Worm (Caenorhabditis elegans) whole organism, L1 larva: ENCODE measurements around the gene mboa-6.
A peak's percentile ranks its signal among the peaks of the same experiment; 100 is the strongest.

Experiments used
- C16A3.4 ChIP-seq: fragments of 150-350 bp; optimal IDR thresholded peaks from 2 replicates; lab custom pipeline; 2014; ENCODE audit warnings: missing biosample characterization, missing genetic modification characterization
- C34B4.2 ChIP-seq: sonication (generic microtip); optimal IDR thresholded peaks from 2 replicates; lab custom pipeline; 2017; ENCODE audit warnings: mild to moderate bottlenecking, missing genetic modification characterization, missing compliant biosample characterization
- ceh-82 ChIP-seq, 3 experiments: fragments of 150-350 bp in 1 of 3; sonication (generic microtip) in 2 of 3; optimal IDR thresholded peaks; 2 replicates each; lab custom pipeline; 2014 to 2017; ENCODE audit warnings: missing biosample characterization in 3 of 3, missing genetic modification characterization in 3 of 3
- ceh-88 ChIP-seq: fragments of 200-800 bp; sonication (Bioruptor generic); IDR thresholded peaks from 2 replicates; pipeline ENCODE4 v1.3.6; 2022; ENCODE audit warnings: missing genetic modification characterization, missing compliant biosample characterization
- dpl-1 ChIP-seq, 3 experiments: fragments of 150-350 bp in 2 of 3; sonication (generic microtip) in 1 of 3; optimal IDR thresholded peaks; 2 replicates each; lab custom pipeline; 2014 to 2017; ENCODE audit warnings: missing biosample characterization in 3 of 3, missing genetic modification characterization in 3 of 3, missing genetic modification reagents in 3 of 3
- dsc-1 ChIP-seq: sonication (generic microtip); optimal IDR thresholded peaks from 2 replicates; lab custom pipeline; 2016; ENCODE audit warnings: mild to moderate bottlenecking, missing genetic modification characterization, missing compliant biosample characterization
- efl-1 ChIP-seq, 4 experiments: fragments of 150-350 bp; optimal IDR thresholded peaks in 3 of 4; peaks in 1 of 4; 1 replicate in 1 of 4; 2 replicates in 3 of 4; lab custom pipeline; 2014; ENCODE audit warnings: missing biosample characterization in 2 of 4, missing genetic modification characterization in 2 of 4, missing genetic modification reagents in 2 of 4
- elt-2 ChIP-seq: sonication (generic microtip); optimal IDR thresholded peaks from 2 replicates; lab custom pipeline; 2016; ENCODE audit warnings: missing genetic modification characterization, mild to moderate bottlenecking, inconsistent platforms, missing compliant biosample characterization, missing genetic modification reagents
- grh-1 ChIP-seq: fragments of 200-800 bp; sonication (Bioruptor generic); IDR thresholded peaks from 2 replicates; pipeline ENCODE4 v1.3.6; 2022; ENCODE audit warnings: missing genetic modification reagents, missing genetic modification characterization, missing compliant biosample characterization
- hlh-4 ChIP-seq: sonication (generic microtip); optimal IDR thresholded peaks from 2 replicates; lab custom pipeline; 2016; ENCODE audit warnings: mild to moderate bottlenecking, missing genetic modification characterization, missing compliant biosample characterization
- hpl-2 ChIP-seq: fragments of 150-350 bp; optimal IDR thresholded peaks from 2 replicates; lab custom pipeline; 2014; ENCODE audit warnings: missing biosample characterization, missing genetic modification reagents, missing genetic modification characterization
- isw-1 ChIP-seq: fragments of 200-800 bp; sonication (Bioruptor generic); IDR thresholded peaks from 2 replicates; pipeline ENCODE4 v1.3.6; 2022; ENCODE audit warnings: missing genetic modification characterization, missing compliant biosample characterization
- lin-13 ChIP-seq: fragments of 150-350 bp; optimal IDR thresholded peaks from 2 replicates; lab custom pipeline; 2014; ENCODE audit warnings: missing biosample characterization, missing genetic modification reagents, missing genetic modification characterization
- lin-35 ChIP-seq, 2 experiments: fragments of 150-350 bp; optimal IDR thresholded peaks; 2 replicates each; lab custom pipeline; 2014; ENCODE audit warnings: missing biosample characterization in 2 of 2, missing genetic modification characterization in 2 of 2, missing genetic modification reagents in 2 of 2
- lin-39 ChIP-seq: fragments of 150-350 bp; optimal IDR thresholded peaks from 2 replicates; lab custom pipeline; 2014; ENCODE audit warnings: missing biosample characterization, missing genetic modification reagents, missing genetic modification characterization
- mab-9 ChIP-seq: fragments of 200-800 bp; sonication (Bioruptor generic); IDR thresholded peaks from 2 replicates; pipeline ENCODE4 v1.3.6; 2022; ENCODE audit warnings: missing genetic modification reagents, missing genetic modification characterization, missing compliant biosample characterization
- mdl-1 ChIP-seq, 2 experiments: fragments of 150-350 bp; optimal IDR thresholded peaks; 2 replicates each; lab custom pipeline; 2014 to 2017; ENCODE audit warnings: missing biosample characterization in 2 of 2, missing genetic modification characterization in 2 of 2, inconsistent platforms in 1 of 2
- mep-1 ChIP-seq: fragments of 150-350 bp; optimal IDR thresholded peaks from 2 replicates; lab custom pipeline; 2014; ENCODE audit warnings: missing biosample characterization, missing genetic modification characterization
- nhr-47 ChIP-seq: sonication (generic microtip); optimal IDR thresholded peaks from 2 replicates; lab custom pipeline; 2016; ENCODE audit warnings: mild to moderate bottlenecking, missing genetic modification characterization, moderate library complexity, missing compliant biosample characterization
- nhr-71 ChIP-seq: sonication (generic microtip); optimal IDR thresholded peaks from 2 replicates; lab custom pipeline; 2016; ENCODE audit warnings: mild to moderate bottlenecking, missing genetic modification characterization, moderate library complexity, missing compliant biosample characterization
- nhr-76 ChIP-seq: sonication (generic microtip); optimal IDR thresholded peaks from 2 replicates; lab custom pipeline; 2017; ENCODE audit warnings: missing biosample characterization, missing genetic modification characterization
- nhr-77 ChIP-seq: fragments of 150-350 bp; optimal IDR thresholded peaks from 2 replicates; lab custom pipeline; 2014; ENCODE audit warnings: missing biosample characterization, missing genetic modification characterization
- nhr-85 ChIP-seq: sonication (generic microtip); peaks from one replicate; lab custom pipeline; 2016; ENCODE audit warnings: missing genetic modification characterization, inconsistent platforms, missing compliant biosample characterization
- pax-3 ChIP-seq: fragments of 200-800 bp; sonication (Bioruptor generic); optimal IDR thresholded peaks from 2 replicates; lab custom pipeline; 2018; ENCODE audit warnings: mild to moderate bottlenecking, missing genetic modification characterization, moderate library complexity, missing compliant biosample characterization
- pqm-1 ChIP-seq: sonication (generic microtip); optimal IDR thresholded peaks from 3 replicates; lab custom pipeline; 2017; ENCODE audit warnings: missing biosample characterization, missing genetic modification characterization
- snpc-4 ChIP-seq: fragments of 150-350 bp; optimal IDR thresholded peaks from 2 replicates; lab custom pipeline; 2014; ENCODE audit warnings: missing biosample characterization, missing genetic modification characterization
- tlp-1 ChIP-seq: fragments of 150-350 bp; optimal IDR thresholded peaks from 2 replicates; lab custom pipeline; 2014; ENCODE audit warnings: missing biosample characterization, missing genetic modification characterization
- unc-98 ChIP-seq: fragments of 200-800 bp; sonication (Bioruptor generic); IDR thresholded peaks from 2 replicates; pipeline ENCODE4 v1.3.6; 2022; ENCODE audit warnings: missing genetic modification characterization, missing compliant biosample characterization

Gene mboa-6

DNA sequence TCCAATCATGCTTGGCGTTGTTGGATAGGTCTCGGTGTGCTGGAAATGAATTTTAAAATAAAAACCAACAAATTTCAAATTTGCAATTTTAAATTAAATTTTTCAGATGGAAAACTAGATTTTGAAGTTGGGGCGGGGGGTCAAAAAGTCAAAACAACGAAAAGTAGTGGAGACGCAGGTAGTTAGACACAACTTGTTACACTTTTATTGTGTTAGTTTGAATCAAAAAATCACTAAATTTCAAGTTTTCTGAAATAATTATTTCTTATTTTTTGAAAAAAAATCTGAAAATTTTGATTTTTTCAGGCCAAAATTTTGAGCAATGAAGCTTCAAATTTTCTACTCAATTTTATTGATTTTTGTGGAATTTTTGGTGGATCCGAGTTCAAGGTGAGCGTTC lies 25.9 kb upstream of the mboa-6 start, which contains the start of gene Y39A3B.8:
Y39A3B.8 (plus strand) TSS at position 301 of the 400 bp plus-strand sequence.
- no peak for TF ChIP-seq efl-1 (optimal IDR thresholded peaks at IDR 0.05; lab: Kevin White, UChicago)
- peak in 1 of 2 experiments; percentile 29 for TF ChIP-seq efl-1 (GFP tag; optimal IDR thresholded peaks at IDR 0.05 in 1 of 2; lab: Kevin White, UChicago)
- no peak for TF ChIP-seq mdl-1 (tag; optimal IDR thresholded peaks at IDR 0.05; lab: Kevin White, UChicago)

- no peak for TF ChIP-seq C16A3.4
- no peak for TF ChIP-seq hlh-4 (tag; lab: Kevin White, UChicago)
- TF ChIP-seq C34B4.2 (tag; lab: Kevin White, UChicago) = no peak
- TF ChIP-seq pax-3 (tag; lab: Kevin White, UChicago) = no peak
- no peak for TF ChIP-seq efl-1 (optimal IDR thresholded peaks at IDR 0.05; lab: Kevin White, UChicago)
- peak in 1 of 2 experiments; percentile 9 for TF ChIP-seq efl-1 (GFP tag; optimal IDR thresholded peaks at IDR 0.05 in 1 of 2; lab: Kevin White, UChicago)
Measured at ce11 chrIII:1984860-1985259, 23.1 kb upstream of the mboa-6 start, which contains the start of gene Y39A3B.7. Gene Y39A3B.7 (minus strand): TSS chrIII:1984960.

DNA sequence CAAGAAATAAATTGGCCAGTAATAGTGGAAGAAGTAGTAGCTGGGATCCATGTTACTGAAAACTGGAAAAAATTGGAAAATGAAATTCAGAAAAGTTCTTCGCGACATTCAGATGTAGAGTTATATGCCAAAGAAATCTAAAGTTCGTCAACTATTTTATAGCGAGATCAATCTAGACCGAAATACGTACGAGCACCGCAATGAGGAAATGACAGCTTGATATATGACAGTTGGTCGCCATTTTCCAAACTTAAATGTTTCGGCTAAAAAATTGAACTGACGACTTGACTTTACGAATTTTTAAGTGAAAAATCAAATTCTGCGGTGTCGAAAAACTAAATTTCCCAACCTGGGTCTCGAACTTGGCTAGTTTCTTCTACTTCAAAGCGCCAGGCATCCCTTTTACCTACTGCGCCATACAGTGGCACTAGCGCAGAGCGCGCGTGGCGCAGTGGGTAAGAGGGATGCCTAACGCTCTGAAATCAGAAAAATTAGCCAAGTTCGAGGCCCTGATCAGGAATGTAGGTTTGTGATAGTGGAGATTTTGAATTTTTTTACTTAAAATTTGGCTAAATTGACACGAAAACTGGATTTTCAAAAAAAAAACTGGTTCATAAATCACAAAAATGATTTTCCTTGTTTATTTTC lies 21.0 kb upstream of the mboa-6 start, which contains the start of gene srd-66:
srd-66 (minus strand) TSS at position 51 of the 648 bp plus-strand sequence.
- TF ChIP-seq dpl-1 (GFP tag; optimal IDR thresholded peaks at IDR 0.05; lab: Kevin White, UChicago) (no peak), lin-39 (no peak), hpl-2 (no peak), isw-1 (GFP tag; lab: Robert Waterston, UW) (no peak), mep-1 (no peak), nhr-85 (tag; lab: Kevin White, UChicago) (no peak), lin-35 (GFP tag; optimal IDR thresholded peaks at IDR 0.05; lab: Kevin White, UChicago) (no peak), ceh-82 (tag; optimal IDR thresholded peaks at IDR 0.05; lab: Kevin White, UChicago) (no peak), ceh-88 (GFP tag; lab: Robert Waterston, UW) (no peak), pqm-1 (tag; lab: Kevin White, UChicago) (no peak)

ce11 chrIII:1981467-1981866 lies 19.7 kb upstream of the mboa-6 start:
- TF ChIP-seq unc-98 = no peak
- TF ChIP-seq snpc-4 (tag; lab: Kevin White, UChicago) = no peak
- TF ChIP-seq nhr-76 (tag; lab: Kevin White, UChicago) = no peak
- no peak for TF ChIP-seq nhr-71
- TF ChIP-seq tlp-1 = no peak
- no peak for TF ChIP-seq lin-39
- no peak for TF ChIP-seq elt-2 (tag; lab: Kevin White, UChicago)
- no peak for TF ChIP-seq C16A3.4
- no peak for TF ChIP-seq dsc-1 (tag; lab: Kevin White, UChicago)
- TF ChIP-seq lin-13 = no peak
- TF ChIP-seq, all 84 proteins: peak for 0

ce11 chrIII:1977424-1977823 lies 15.7 kb upstream of the mboa-6 start:
- TF ChIP-seq grh-1 (GFP tag; lab: Robert Waterston, UW) (no peak), nhr-77 (tag; lab: Kevin White, UChicago) (no peak)

- TF ChIP-seq mab-9 (GFP tag; lab: Robert Waterston, UW) = no peak
- no peak for TF ChIP-seq nhr-47 (tag; lab: Kevin White, UChicago)
Measured at ce11 chrIII:1976642-1977041, 14.9 kb upstream of the mboa-6 start, which contains the start of gene R155.3. Gene R155.3 (minus strand): TSS chrIII:1976742.

DNA sequence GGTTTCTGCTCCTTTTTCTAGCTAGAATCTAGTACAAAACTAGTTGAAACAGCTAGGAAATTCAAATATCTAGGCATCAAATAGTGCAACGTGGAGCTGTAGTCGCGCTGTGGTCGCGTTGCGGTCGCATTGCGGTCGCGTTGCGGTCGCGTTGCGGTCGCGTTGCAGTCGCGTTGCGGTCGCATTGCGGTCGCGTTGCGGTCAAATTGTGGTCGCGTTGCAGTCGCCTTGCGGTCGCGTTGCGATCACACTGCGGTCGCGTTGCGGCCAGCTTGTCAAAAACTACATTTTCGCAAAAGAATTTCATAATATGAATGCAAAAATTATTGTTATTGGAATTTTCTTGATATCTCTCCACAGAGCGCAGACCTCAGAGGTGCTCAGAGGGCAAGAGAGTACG lies 14.2 kb upstream of the mboa-6 start:
- TF ChIP-seq lin-35 (GFP tag; optimal IDR thresholded peaks at IDR 0.05; lab: Kevin White, UChicago) (no peak), nhr-77 (tag; lab: Kevin White, UChicago) (no peak), unc-98 (no peak)
